Worm (Caenorhabditis elegans) whole organism, young adult: ENCODE measurements around the gene Y82E9BL.3.

ENCODE experiments used
- C17E4.6 ChIP-seq: fragments of 200-800 bp; sonication (Bioruptor generic); IDR thresholded peaks from 2 replicates; pipeline ENCODE4 v1.3.6; 2022; ENCODE audit warnings: missing genetic modification reagents, missing genetic modification characterization, missing compliant biosample characterization
- F49E8.2 ChIP-seq: sonication (generic microtip); optimal IDR thresholded peaks from 3 replicates; lab custom pipeline; 2017; ENCODE audit warnings: missing genetic modification characterization, mild to moderate bottlenecking, missing compliant biosample characterization, antibody characterized with exemption, moderate library complexity; ENCODE audit not compliant: insufficient read depth
- F55B11.4 ChIP-seq: sonication (generic microtip); optimal IDR thresholded peaks from 2 replicates; lab custom pipeline; 2016; ENCODE audit warnings: missing compliant biosample characterization, missing genetic modification characterization, borderline replicate concordance; ENCODE audit not compliant: insufficient read depth
- Y95B8A.8 ChIP-seq: fragments of 200-800 bp; sonication (Bioruptor generic); IDR thresholded peaks from 2 replicates; pipeline ENCODE4 v1.3.6; 2022; ENCODE audit warnings: missing genetic modification reagents, missing genetic modification characterization, missing compliant biosample characterization
- ZK185.1 ChIP-seq: sonication (generic microtip); optimal IDR thresholded peaks from 2 replicates; lab custom pipeline; 2016; ENCODE audit warnings: mild to moderate bottlenecking, missing genetic modification characterization, missing compliant biosample characterization; ENCODE audit not compliant: poor library complexity, severe bottlenecking
- aptf-2 ChIP-seq: fragments of 200-800 bp; sonication (Bioruptor generic); conservative IDR thresholded peaks from 2 replicates; pipeline ENCODE4 v1.3.6; 2022; ENCODE audit warnings: missing genetic modification reagents, missing genetic modification characterization, missing compliant biosample characterization
- attf-5 ChIP-seq: fragments of 200-800 bp; sonication (Bioruptor generic); optimal IDR thresholded peaks from 2 replicates; lab custom pipeline; 2018; ENCODE audit warnings: mild to moderate bottlenecking, missing genetic modification characterization, missing compliant biosample characterization
- ccch-3 ChIP-seq: fragments of 200-800 bp; sonication (Bioruptor generic); optimal IDR thresholded peaks from 2 replicates; lab custom pipeline; 2018; ENCODE audit warnings: mild to moderate bottlenecking, missing genetic modification characterization, missing compliant biosample characterization
- cebp-1 ChIP-seq, 2 experiments: fragments of 200-800 bp in 1 of 2; sonication (Bioruptor generic) in 1 of 2; sonication (generic microtip) in 1 of 2; IDR thresholded peaks in 1 of 2; optimal IDR thresholded peaks in 1 of 2; 2 replicates each; pipeline versions ENCODE4 v1.3.6 to Lab custom; 2017 to 2022; ENCODE audit warnings: missing compliant biosample characterization in 2 of 2, missing genetic modification characterization in 2 of 2, mild to moderate bottlenecking in 1 of 2, missing genetic modification reagents in 1 of 2, moderate library complexity in 1 of 2
- ceh-40 ChIP-seq: fragments of 200-800 bp; sonication (Bioruptor generic); IDR thresholded peaks from 2 replicates; pipeline ENCODE4 v1.3.6; 2022; ENCODE audit warnings: missing genetic modification characterization, missing compliant biosample characterization
- ceh-58 ChIP-seq: fragments of 200-800 bp; sonication (Bioruptor generic); IDR thresholded peaks from 2 replicates; pipeline ENCODE4 v1.3.6; 2022; ENCODE audit warnings: missing genetic modification characterization, missing compliant biosample characterization
- ceh-79 ChIP-seq: sonication (generic microtip); optimal IDR thresholded peaks from 2 replicates; lab custom pipeline; 2017; ENCODE audit warnings: mild to moderate bottlenecking, missing genetic modification characterization, missing compliant biosample characterization
- lag-1 ChIP-seq: fragments of 200-800 bp; sonication (Bioruptor generic); IDR thresholded peaks from 2 replicates; pipeline ENCODE4 v1.3.6; 2022; ENCODE audit warnings: missing genetic modification reagents, missing genetic modification characterization, missing compliant biosample characterization
- let-607 ChIP-seq, 2 experiments: fragments of 200-800 bp in 1 of 2; sonication (Bioruptor generic) in 1 of 2; sonication (generic microtip) in 1 of 2; optimal IDR thresholded peaks; 2 replicates each; lab custom pipeline; 2016 to 2018; ENCODE audit warnings: mild to moderate bottlenecking in 2 of 2, missing compliant biosample characterization in 2 of 2, missing genetic modification characterization in 2 of 2, moderate library complexity in 2 of 2, missing genotype in 1 of 2
- lin-54 ChIP-seq: fragments of 200-800 bp; sonication (Bioruptor generic); optimal IDR thresholded peaks from 2 replicates; lab custom pipeline; 2018; ENCODE audit warnings: mild to moderate bottlenecking, missing genetic modification characterization, missing compliant biosample characterization
- lsl-1 ChIP-seq: fragments of 200-800 bp; sonication (Bioruptor generic); optimal IDR thresholded peaks from 2 replicates; lab custom pipeline; 2018; ENCODE audit warnings: mild to moderate bottlenecking, missing genetic modification characterization, moderate library complexity, missing compliant biosample characterization
- madf-10 ChIP-seq: sonication (generic microtip); optimal IDR thresholded peaks from 2 replicates; lab custom pipeline; 2016; ENCODE audit warnings: mild to moderate bottlenecking, missing genetic modification characterization, missing compliant biosample characterization
- madf-3 ChIP-seq: fragments of 200-800 bp; sonication (Bioruptor generic); IDR thresholded peaks from 2 replicates; pipeline ENCODE4 v1.3.6; 2022; ENCODE audit warnings: missing genetic modification reagents, missing genetic modification characterization, missing compliant biosample characterization
- nfya-1 ChIP-seq: sonication (generic microtip); optimal IDR thresholded peaks from 2 replicates; lab custom pipeline; 2017; ENCODE audit warnings: antibody characterized with exemption, missing compliant biosample characterization, missing genetic modification characterization, borderline replicate concordance; ENCODE audit not compliant: insufficient read depth
- nhr-80 ChIP-seq: sonication (generic microtip); optimal IDR thresholded peaks from 2 replicates; lab custom pipeline; 2016; ENCODE audit warnings: missing genetic modification characterization, missing compliant biosample characterization
- pha-4 ChIP-seq: fragments of 150-350 bp; sonication (generic microtip); optimal IDR thresholded peaks from 2 replicates; lab custom pipeline; 2014; ENCODE audit warnings: missing biosample characterization, missing genetic modification reagents, missing genetic modification characterization
- repo-1 ChIP-seq: sonication (generic microtip); optimal IDR thresholded peaks from 2 replicates; lab custom pipeline; 2017; ENCODE audit warnings: mild to moderate bottlenecking, missing genetic modification characterization, missing compliant biosample characterization
- rpc-1 ChIP-seq, 2 experiments: fragments of 150-350 bp in 1 of 2; sonication (generic microtip) in 1 of 2; optimal IDR thresholded peaks; 2 replicates each; lab custom pipeline; 2014 to 2018; ENCODE audit warnings: missing biosample characterization in 1 of 2, missing genetic modification characterization in 1 of 2, missing genetic modification reagents in 1 of 2, missing genotype in 1 of 2
- somi-1 ChIP-seq: fragments of 200-800 bp; sonication (Bioruptor generic); optimal IDR thresholded peaks from 2 replicates; lab custom pipeline; 2018; ENCODE audit warnings: mild to moderate bottlenecking, missing genetic modification characterization, missing compliant biosample characterization
- unc-62 ChIP-seq: fragments of 150-350 bp; optimal IDR thresholded peaks from 2 replicates; lab custom pipeline; 2014; ENCODE audit warnings: missing biosample characterization, missing genetic modification reagents, missing genetic modification characterization
- xnd-1 ChIP-seq: sonication (generic microtip); optimal IDR thresholded peaks from 2 replicates; lab custom pipeline; 2016; ENCODE audit warnings: missing genotype, missing genetic modification reagents, missing genetic modification characterization, missing compliant biosample characterization
- zfh-2 ChIP-seq: fragments of 200-800 bp; sonication (Bioruptor generic); conservative IDR thresholded peaks from 2 replicates; pipeline ENCODE4 v1.3.6; 2022; ENCODE audit warnings: missing genetic modification reagents, missing genetic modification characterization, missing compliant biosample characterization
- zim-3 ChIP-seq: sonication (generic microtip); optimal IDR thresholded peaks from 2 replicates; lab custom pipeline; 2017; ENCODE audit warnings: mild to moderate bottlenecking, missing genetic modification characterization, moderate library complexity, missing compliant biosample characterization
- ztf-3 ChIP-seq: fragments of 200-800 bp; sonication (Bioruptor generic); optimal IDR thresholded peaks from 2 replicates; lab custom pipeline; 2018; ENCODE audit warnings: mild to moderate bottlenecking, missing genetic modification characterization, missing compliant biosample characterization
- ztf-6 ChIP-seq: fragments of 200-800 bp; sonication (Bioruptor generic); IDR thresholded peaks from 2 replicates; pipeline ENCODE4 v1.3.6; 2022; ENCODE audit warnings: missing genetic modification reagents, missing genetic modification characterization, missing compliant biosample characterization

Gene Y82E9BL.3

ce11 chrIII:1347003-1347402 is 3.6 kb downstream of the Y82E9BL.3 start (continued):
- TF ChIP-seq ztf-6 (GFP tag; lab: Robert Waterston, UW) (no peak), Y95B8A.8 (GFP tag; lab: Robert Waterston, UW) (no peak)

ce11 chrIII:1345694-1346093 is 5.0 kb downstream of the Y82E9BL.3 start, which contains the start of gene Y82E9BL.6:
Y82E9BL.6 (minus strand) TSS chrIII:1345794.
- TF ChIP-seq F55B11.4 (tag; lab: Kevin White, UChicago) (no peak), F49E8.2 (tag; lab: Kevin White, UChicago) (no peak), madf-10 (tag; lab: Kevin White, UChicago) (no peak), ztf-3 (GFP tag; lab: Kevin White, UChicago) (no peak), lin-54 (no peak), ceh-40 (GFP tag; lab: Robert Waterston, UW) (no peak), lsl-1 (GFP tag; lab: Kevin White, UChicago) (no peak), C17E4.6 (GFP tag; lab: Robert Waterston, UW) (no peak), somi-1 (no peak), zfh-2 (GFP tag; lab: Robert Waterston, UW) (no peak), ccch-3 (GFP tag; lab: Kevin White, UChicago) (no peak), zim-3 (tag; lab: Kevin White, UChicago) (no peak), nfya-1 (no peak), aptf-2 (GFP tag; lab: Robert Waterston, UW) (no peak), repo-1 (tag; lab: Kevin White, UChicago) (no peak), lag-1 (GFP tag; lab: Robert Waterston, UW) (no peak), let-607 (tag; optimal IDR thresholded peaks at IDR 0.05; lab: Kevin White, UChicago) (no peak), pha-4 (tag; lab: Kevin White, UChicago) (no peak)

- TF ChIP-seq ZK185.1 (tag; lab: Kevin White, UChicago) (no peak), F49E8.2 (tag; lab: Kevin White, UChicago) (no peak), zim-3 (tag; lab: Kevin White, UChicago) (no peak), ceh-79 (tag; lab: Kevin White, UChicago) (no peak), zfh-2 (GFP tag; lab: Robert Waterston, UW) (no peak), attf-5 (GFP tag; lab: Kevin White, UChicago) (no peak), madf-3 (no peak)
Measured at ce11 chrIII:1342919-1343419, 7.7 kb downstream of the Y82E9BL.3 start, which contains the start of gene fbxa-27. fbxa-27 (plus strand) TSS chrIII:1342969.

ce11 chrIII:1342488-1342887 is 8.2 kb downstream of the Y82E9BL.3 start, which contains the start of gene fbxa-26:
fbxa-26 (minus strand) TSS chrIII:1342522.
- TF ChIP-seq repo-1 (tag; lab: Kevin White, UChicago) (no peak), rpc-1 (optimal IDR thresholded peaks at IDR 0.05; lab: Kevin White, UChicago) (no peak), rpc-1 (tag; optimal IDR thresholded peaks at IDR 0.05; lab: Kevin White, UChicago) (no peak), unc-62 (peak; percentile 0), ceh-58 (GFP tag; lab: Robert Waterston, UW) (no peak), xnd-1 (tag; lab: Kevin White, UChicago) (no peak), cebp-1 (GFP tag; IDR thresholded peaks at IDR 0.05; lab: Robert Waterston, UW) (peak; percentile 55; the same call in 1 of the 2 replicates), cebp-1 (tag; optimal IDR thresholded peaks at IDR 0.05; lab: Kevin White, UChicago) (peak; percentile 70), nhr-80 (peak; percentile 55), lsl-1 (GFP tag; lab: Kevin White, UChicago) (no peak)
